Worm (Caenorhabditis elegans): ENCODE data around the gene bus-17.

DNA sequence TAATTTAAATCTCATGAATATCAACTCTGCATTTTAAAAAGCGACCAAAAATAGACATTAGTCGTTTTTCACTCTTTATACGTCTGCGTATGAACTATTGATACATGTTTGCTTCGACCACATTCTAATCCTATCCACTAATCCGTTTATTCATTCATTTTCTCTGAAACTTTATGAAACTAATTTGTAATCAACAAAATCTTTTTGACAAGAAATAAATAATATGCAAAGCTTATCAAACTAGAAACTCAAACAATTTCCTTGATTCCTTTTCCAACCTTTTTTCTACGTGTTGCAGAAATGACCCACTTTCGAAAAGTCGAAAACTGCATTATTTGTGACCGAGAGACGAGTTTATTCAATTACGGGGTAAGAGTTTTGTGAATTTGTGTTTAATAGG lies 23.8 kb downstream of the bus-17 start, which contains the start of gene nhr-255:
- TF ChIP-seq mep-1 (tag; optimal IDR thresholded peaks at IDR 0.05), result no peak
- TF ChIP-seq unc-39 (tag; optimal IDR thresholded peaks at IDR 0.05), result no peak
- no peak for TF ChIP-seq elt-1 (tag; optimal IDR thresholded peaks at IDR 0.05; ENCODE audit: borderline replicate concordance, insufficient read depth)
- no peak for TF ChIP-seq nhr-2 (tag; optimal IDR thresholded peaks at IDR 0.05)
- no peak for TF ChIP-seq hlh-1 (tag; optimal IDR thresholded peaks at IDR 0.05)
- TF ChIP-seq lin-13 (tag; optimal IDR thresholded peaks at IDR 0.05), result no peak
- no peak for TF ChIP-seq lsy-2 (tag; optimal IDR thresholded peaks at IDR 0.05)
- TF ChIP-seq ces-1 (GFP tag; optimal IDR thresholded peaks at IDR 0.05), result peak; percentile 86
- TF ChIP-seq unc-62 (GFP tag; optimal IDR thresholded peaks at IDR 0.05), result no peak
- no peak for TF ChIP-seq nhr-12 (tag; optimal IDR thresholded peaks at IDR 0.05)
- no peak for TF ChIP-seq nhr-76 (tag; optimal IDR thresholded peaks at IDR 0.05)
- TF ChIP-seq elt-3 (tag; optimal IDR thresholded peaks at IDR 0.05), result no peak
- TF ChIP-seq sptf-1 (tag; optimal IDR thresholded peaks at IDR 0.05), result no peak
- TF ChIP-seq nhr-237 (tag; optimal IDR thresholded peaks at IDR 0.05), result no peak

All from whole organism, mixed stage, embryonic.